Fruit fly (Drosophila melanogaster) whole organism, embryonic: ENCODE measurements around the gene CG34309.

Experiments
- Adf1 ChIP-seq: fragments of 200-800 bp; sonication (Bioruptor generic); IDR thresholded peaks from 2 replicates; pipeline ENCODE4 v1.3.6; 2022; ENCODE audit warnings: missing biosample characterization, missing genetic modification characterization
- Awh ChIP-seq: fragments of 200-800 bp; sonication (Bioruptor generic); IDR thresholded peaks from 2 replicates; pipeline ENCODE4, ENCODE4 v1.3.6; 2022; ENCODE audit warnings: missing biosample characterization, missing genetic modification characterization
- C15 ChIP-seq: fragments of 200-800 bp; sonication (Bioruptor generic); IDR thresholded peaks from 3 replicates; pipeline ENCODE4 v1.3.6; 2022; ENCODE audit warnings: missing biosample characterization, missing genetic modification characterization
- CG10565 ChIP-seq: fragments of 200-800 bp; sonication (Bioruptor generic); optimal IDR thresholded peaks from 3 replicates; lab custom pipeline; 2016; ENCODE audit warnings: missing biosample characterization, mild to moderate bottlenecking, missing genetic modification characterization
- CG10959 ChIP-seq: fragments of 200-800 bp; sonication (Bioruptor generic); IDR thresholded peaks from 2 replicates; pipeline ENCODE4 v1.3.6; 2022; ENCODE audit warnings: missing biosample characterization, missing genetic modification characterization
- CG11504 ChIP-seq: fragments of 200-800 bp; sonication (Bioruptor generic); optimal IDR thresholded peaks from 3 replicates; lab custom pipeline; 2019; ENCODE audit warnings: missing biosample characterization, mild to moderate bottlenecking, missing genetic modification characterization, moderate library complexity
- CG12219 ChIP-seq: fragments of 200-800 bp; sonication (Bioruptor generic); optimal IDR thresholded peaks from 3 replicates; lab custom pipeline; 2018; ENCODE audit warnings: missing biosample characterization, mild to moderate bottlenecking, missing genetic modification characterization
- CG12236 ChIP-seq: fragments of 200-800 bp; sonication (Bioruptor generic); optimal IDR thresholded peaks from 2 replicates; lab custom pipeline; 2016; ENCODE audit warnings: missing biosample characterization, missing genetic modification characterization
- CG13287 ChIP-seq: fragments of 200-800 bp; sonication (Bioruptor generic); IDR thresholded peaks from 2 replicates; pipeline ENCODE4 v1.3.6; 2022; ENCODE audit warnings: missing biosample characterization, missing genetic modification characterization; ENCODE audit not compliant: partially characterized antibody
- CG13424 ChIP-seq: fragments of 200-800 bp; sonication (Bioruptor generic); optimal IDR thresholded peaks from 2 replicates; lab custom pipeline; 2019; ENCODE audit warnings: missing biosample characterization, mild to moderate bottlenecking, missing genetic modification characterization, moderate library complexity
- CG13894 ChIP-seq: fragments of 200-800 bp; sonication (Bioruptor generic); optimal IDR thresholded peaks from 3 replicates; lab custom pipeline; 2018; ENCODE audit warnings: missing biosample characterization, mild to moderate bottlenecking, missing genetic modification characterization, moderate library complexity
- CG17385 ChIP-seq: fragments of 200-800 bp; sonication (Bioruptor generic); optimal IDR thresholded peaks from 3 replicates; lab custom pipeline; 2018; ENCODE audit warnings: missing biosample characterization, mild to moderate bottlenecking, missing genetic modification characterization
- CG17912 ChIP-seq: fragments of 200-800 bp; sonication (Bioruptor generic); optimal IDR thresholded peaks from 2 replicates; lab custom pipeline; 2018; ENCODE audit warnings: missing biosample characterization, mild to moderate bottlenecking, missing genetic modification characterization
- CG2889 ChIP-seq: fragments of 200-800 bp; sonication (Bioruptor generic); IDR thresholded peaks from 3 replicates; pipeline ENCODE4 v1.3.6; 2022; ENCODE audit warnings: missing biosample characterization, missing genetic modification characterization
- CG30020 ChIP-seq: fragments of 200-800 bp; optimal IDR thresholded peaks from 2 replicates; lab custom pipeline; 2019; ENCODE audit warnings: missing biosample characterization, mild to moderate bottlenecking, missing genetic modification characterization, moderate library complexity
- CG31365 ChIP-seq: fragments of 200-800 bp; sonication (Bioruptor generic); optimal IDR thresholded peaks from 2 replicates; lab custom pipeline; 2018; ENCODE audit warnings: missing biosample characterization, mild to moderate bottlenecking, missing genetic modification characterization
- CG3163 ChIP-seq: fragments of 200-800 bp; sonication (Bioruptor generic); optimal IDR thresholded peaks from 3 replicates; lab custom pipeline; 2016; ENCODE audit warnings: missing biosample characterization, missing genetic modification characterization
- CG4707 ChIP-seq: fragments of 200-800 bp; sonication (Bioruptor generic); optimal IDR thresholded peaks from 2 replicates; lab custom pipeline; 2018; ENCODE audit warnings: missing biosample characterization, mild to moderate bottlenecking, missing genetic modification characterization, moderate library complexity
- CG8281 ChIP-seq: fragments of 200-800 bp; sonication (Bioruptor generic); optimal IDR thresholded peaks from 2 replicates; lab custom pipeline; 2018; ENCODE audit warnings: missing biosample characterization, mild to moderate bottlenecking, missing genetic modification characterization, moderate library complexity
- CG8765 ChIP-seq: fragments of 200-800 bp; sonication (Bioruptor generic); IDR thresholded peaks from 2 replicates; pipeline ENCODE4 v1.3.6; 2022; ENCODE audit warnings: missing biosample characterization, missing genetic modification characterization
- D19A ChIP-seq: fragments of 200-800 bp; optimal IDR thresholded peaks from 3 replicates; lab custom pipeline; 2019; ENCODE audit warnings: missing biosample characterization, mild to moderate bottlenecking, missing genetic modification characterization, moderate library complexity
- Dek ChIP-seq: fragments of 200-800 bp; sonication (Bioruptor generic); optimal IDR thresholded peaks from 3 replicates; lab custom pipeline; 2019; ENCODE audit warnings: missing biosample characterization, mild to moderate bottlenecking, missing genetic modification characterization, moderate library complexity
- Dref ChIP-seq: fragments of 200-800 bp; sonication (Bioruptor generic); IDR thresholded peaks from 2 replicates; pipeline ENCODE4 v1.3.6; 2022; ENCODE audit warnings: missing biosample characterization, missing genetic modification characterization
- ERR ChIP-seq: fragments of 200-800 bp; sonication (Bioruptor generic); optimal IDR thresholded peaks from 2 replicates; lab custom pipeline; 2016; ENCODE audit warnings: missing biosample characterization, missing genetic modification characterization
- Eip74EF ChIP-seq, 2 experiments: fragments of 200-800 bp in 1 of 2; fragments of >200 bp in 1 of 2; sonication (Bioruptor generic) in 1 of 2; optimal IDR thresholded peaks; 2 replicates each; lab custom pipeline; 2017 to 2019; ENCODE audit warnings: missing biosample characterization in 2 of 2, missing genetic modification characterization in 2 of 2, mild to moderate bottlenecking in 1 of 2, moderate library complexity in 1 of 2
- H2.0 ChIP-seq: fragments of 200-800 bp; sonication (Bioruptor generic); IDR thresholded peaks from 2 replicates; pipeline ENCODE4 v1.3.6; 2022; ENCODE audit warnings: missing biosample characterization, missing genetic modification characterization
- HHEX ChIP-seq: fragments of 200-800 bp; sonication (Bioruptor generic); optimal IDR thresholded peaks from 3 replicates; lab custom pipeline; 2017; ENCODE audit warnings: missing biosample characterization, mild to moderate bottlenecking, missing genetic modification characterization, missing genetic modification reagents
- Myb ChIP-seq: fragments of 200-800 bp; sonication (Bioruptor generic); optimal IDR thresholded peaks from 2 replicates; lab custom pipeline; 2016; ENCODE audit warnings: missing biosample characterization, missing genetic modification characterization
- Optix ChIP-seq: fragments of 200-800 bp; sonication (Bioruptor generic); IDR thresholded peaks from 3 replicates; pipeline ENCODE4 v1.3.6; 2022; ENCODE audit warnings: missing biosample characterization, missing genetic modification characterization
- PHDP ChIP-seq: fragments of 200-800 bp; sonication (Bioruptor generic); optimal IDR thresholded peaks from 3 replicates; lab custom pipeline; 2018; ENCODE audit warnings: missing biosample characterization, mild to moderate bottlenecking, missing genetic modification characterization, moderate library complexity
- Ravus ChIP-seq: fragments of 200-800 bp; sonication (Bioruptor generic); IDR thresholded peaks from 2 replicates; pipeline ENCODE4 v1.3.6; 2022; ENCODE audit warnings: missing biosample characterization, missing genetic modification characterization
- TFAM ChIP-seq: fragments of 200-800 bp; sonication (Bioruptor generic); optimal IDR thresholded peaks from 2 replicates; lab custom pipeline; 2017; ENCODE audit warnings: missing biosample characterization, missing genetic modification characterization, inconsistent platforms
- ac ChIP-seq: fragments of 200-800 bp; sonication (Bioruptor generic); optimal IDR thresholded peaks from 3 replicates; lab custom pipeline; 2017; ENCODE audit warnings: missing biosample characterization, mild to moderate bottlenecking, missing genetic modification characterization
- bbx ChIP-seq: fragments of 200-800 bp; sonication (Bioruptor generic); IDR thresholded peaks from 2 replicates; pipeline ENCODE4 v1.3.6; 2022; ENCODE audit warnings: missing biosample characterization, missing genetic modification characterization; ENCODE audit not compliant: partially characterized antibody
- cad ChIP-seq: fragments of >200 bp; optimal IDR thresholded peaks from 2 replicates; lab custom pipeline; 2017; ENCODE audit warnings: missing biosample characterization, missing genetic modification characterization
- cato ChIP-seq: fragments of 200-800 bp; sonication (Bioruptor generic); optimal IDR thresholded peaks from 2 replicates; lab custom pipeline; 2016; ENCODE audit warnings: missing biosample characterization, missing genetic modification characterization, borderline replicate concordance
- chif ChIP-seq, 2 experiments: fragments of 200-800 bp; sonication (Bioruptor generic); optimal IDR thresholded peaks; 3 replicates each; lab custom pipeline; 2016; ENCODE audit warnings: missing biosample characterization in 2 of 2, missing genetic modification characterization in 2 of 2
- croc ChIP-seq: fragments of 200-800 bp; sonication (Bioruptor generic); conservative IDR thresholded peaks from 3 replicates; pipeline ENCODE4 v1.3.6; 2022; ENCODE audit warnings: missing biosample characterization, missing genetic modification characterization
- fd96Cb ChIP-seq: fragments of 200-800 bp; sonication (Bioruptor generic); optimal IDR thresholded peaks from 2 replicates; lab custom pipeline; 2018; ENCODE audit warnings: missing biosample characterization, mild to moderate bottlenecking, missing genetic modification characterization, moderate library complexity
- gcm ChIP-seq: fragments of 200-800 bp; sonication (Bioruptor generic); optimal IDR thresholded peaks from 2 replicates; lab custom pipeline; 2019; ENCODE audit warnings: missing biosample characterization, mild to moderate bottlenecking, missing genetic modification characterization, moderate library complexity
- gsb ChIP-seq: fragments of 200-800 bp; sonication (Bioruptor generic); IDR thresholded peaks from 2 replicates; pipeline ENCODE4 v1.3.6; 2022; ENCODE audit warnings: missing biosample characterization, missing genetic modification characterization
- kah ChIP-seq: fragments of 200-800 bp; sonication (Bioruptor generic); optimal IDR thresholded peaks from 2 replicates; lab custom pipeline; 2018; ENCODE audit warnings: missing biosample characterization, mild to moderate bottlenecking, missing genetic modification characterization
- klu ChIP-seq: fragments of 200-800 bp; sonication (Bioruptor generic); IDR thresholded peaks from 2 replicates; pipeline ENCODE4 v1.3.6; 2022; ENCODE audit warnings: missing biosample characterization, missing genetic modification characterization
- org-1 ChIP-seq: fragments of 200-800 bp; sonication (Bioruptor generic); optimal IDR thresholded peaks from 2 replicates; lab custom pipeline; 2017; ENCODE audit warnings: missing biosample characterization, missing genetic modification characterization
- pros ChIP-seq: fragments of 200-800 bp; sonication (Bioruptor generic); optimal IDR thresholded peaks from 3 replicates; lab custom pipeline; 2019; ENCODE audit warnings: missing biosample characterization, mild to moderate bottlenecking, missing genetic modification characterization, moderate library complexity
- ranshi ChIP-seq: fragments of 200-800 bp; sonication (Bioruptor generic); IDR thresholded peaks from 2 replicates; pipeline ENCODE4 v1.3.6; 2022; ENCODE audit warnings: missing biosample characterization, missing genetic modification characterization
- repo ChIP-seq: fragments of 200-800 bp; sonication (Bioruptor generic); optimal IDR thresholded peaks from 2 replicates; lab custom pipeline; 2016; ENCODE audit warnings: missing biosample characterization, missing genetic modification characterization
- tap ChIP-seq: fragments of 200-800 bp; optimal IDR thresholded peaks from 3 replicates; lab custom pipeline; 2019; ENCODE audit warnings: missing biosample characterization, mild to moderate bottlenecking, missing genetic modification characterization, moderate library complexity
- tio ChIP-seq: fragments of 200-800 bp; sonication (Bioruptor generic); optimal IDR thresholded peaks from 2 replicates; lab custom pipeline; 2017; ENCODE audit warnings: missing biosample characterization, missing genetic modification characterization, inconsistent platforms
- tll ChIP-seq, 2 experiments: fragments of 200-800 bp in 1 of 2; fragments of >200 bp in 1 of 2; sonication (Bioruptor generic) in 1 of 2; optimal IDR thresholded peaks; 2 replicates each; lab custom pipeline; 2017 to 2019; ENCODE audit warnings: missing biosample characterization in 2 of 2, missing genetic modification characterization in 2 of 2, mild to moderate bottlenecking in 1 of 2, moderate library complexity in 1 of 2
- wor ChIP-seq: fragments of 200-800 bp; sonication (Bioruptor generic); IDR thresholded peaks from 2 replicates; pipeline ENCODE4 v1.3.6; 2022; ENCODE audit warnings: missing biosample characterization, missing genetic modification characterization

The CG34309 gene

dm6 chr3R:13403032-13403459, 30.6 kb downstream of the CG34309 start, which contains the start of gene Dpm3 (continued):
- TF ChIP-seq Dek (tag; lab: Kevin White, UChicago) = peak; percentile 40
- TF ChIP-seq CG10959 = no peak
- no peak for TF ChIP-seq fd96Cb
- TF ChIP-seq wor (GFP tag; lab: Robert Waterston, UW) = no peak
- TF ChIP-seq chif (GFP tag; optimal IDR thresholded peaks at IDR 0.05; lab: Kevin White, UChicago) = peak in 1 of 2 experiments; percentile 50
- TF ChIP-seq CG4707 (GFP tag; lab: Kevin White, UChicago) = no peak
- no peak for TF ChIP-seq CG17385 (GFP tag; lab: Kevin White, UChicago)
- TF ChIP-seq kah (GFP tag; lab: Kevin White, UChicago) = no peak
- TF ChIP-seq Ravus (GFP tag; lab: Robert Waterston, UW) = no peak
- no peak for TF ChIP-seq cato (GFP tag; lab: Kevin White, UChicago)
- TF ChIP-seq CG11504 (tag; lab: Kevin White, UChicago) = peak; percentile 63
- peak; percentile 86 for TF ChIP-seq bbx
- no peak for TF ChIP-seq H2.0
- no peak for TF ChIP-seq CG8765
- TF ChIP-seq CG13287 (GFP tag; lab: Robert Waterston, UW) = peak; percentile 97
- TF ChIP-seq repo = peak; percentile 19
- TF ChIP-seq CG12219 (GFP tag; lab: Kevin White, UChicago) = no peak
- no peak for TF ChIP-seq CG13894 (tag; lab: Kevin White, UChicago)
- TF ChIP-seq PHDP (tag; lab: Kevin White, UChicago) = peak; percentile 17
- TF ChIP-seq ERR (GFP tag; lab: Kevin White, UChicago) = peak; percentile 2
- no peak for TF ChIP-seq gsb
- TF ChIP-seq CG10565 = no peak
- TF ChIP-seq Optix (GFP tag; lab: Robert Waterston, UW) = no peak
- no peak for TF ChIP-seq D19A (tag; lab: Kevin White, UChicago)
- TF ChIP-seq klu = no peak
- no peak for TF ChIP-seq Adf1 (GFP tag; lab: Robert Waterston, UW)
- no peak for TF ChIP-seq cad (GFP tag; lab: Kevin White, UChicago)
- no peak for TF ChIP-seq org-1 (GFP tag; lab: Kevin White, UChicago)
- TF ChIP-seq Myb = peak; percentile 97
- no peak for TF ChIP-seq TFAM (GFP tag; lab: Kevin White, UChicago)
- TF ChIP-seq CG30020 (tag; lab: Kevin White, UChicago) = peak; percentile 33
- peak; percentile 99 for TF ChIP-seq Dref
- TF ChIP-seq CG12236 (GFP tag; lab: Kevin White, UChicago) = peak; percentile 21
- TF ChIP-seq CG8281 (tag; lab: Kevin White, UChicago) = no peak
- no peak for TF ChIP-seq tll (GFP tag; optimal IDR thresholded peaks at IDR 0.05; lab: Kevin White, UChicago)
- TF ChIP-seq C15 = no peak
- peak; percentile 27 for TF ChIP-seq CG13424 (tag; lab: Kevin White, UChicago)
- TF ChIP-seq croc (GFP tag; lab: Robert Waterston, UW) = no peak
- TF ChIP-seq gcm (GFP tag; lab: Kevin White, UChicago) = no peak
- no peak for TF ChIP-seq CG31365 (tag; lab: Kevin White, UChicago)
- no peak for TF ChIP-seq Eip74EF (GFP tag; optimal IDR thresholded peaks at IDR 0.05; lab: Kevin White, UChicago)
- peak; percentile 51 for TF ChIP-seq CG17912 (GFP tag; lab: Kevin White, UChicago)
- peak; percentile 93 for TF ChIP-seq CG3163 (GFP tag; lab: Kevin White, UChicago)
- TF ChIP-seq ranshi (GFP tag; lab: Robert Waterston, UW) = no peak
- TF ChIP-seq pros (GFP tag; lab: Kevin White, UChicago) = no peak
- TF ChIP-seq tap (tag; lab: Kevin White, UChicago) = peak; percentile 14
- no peak for TF ChIP-seq HHEX
- no peak for TF ChIP-seq tio (GFP tag; lab: Kevin White, UChicago)
- no peak for TF ChIP-seq CG2889
- no peak for TF ChIP-seq Awh (GFP tag; lab: Robert Waterston, UW)
- TF ChIP-seq ac (GFP tag; lab: Kevin White, UChicago) = no peak
